Fruit fly (Drosophila melanogaster): ENCODE results near the gene CG14658.

The CG14658 gene

DNA sequence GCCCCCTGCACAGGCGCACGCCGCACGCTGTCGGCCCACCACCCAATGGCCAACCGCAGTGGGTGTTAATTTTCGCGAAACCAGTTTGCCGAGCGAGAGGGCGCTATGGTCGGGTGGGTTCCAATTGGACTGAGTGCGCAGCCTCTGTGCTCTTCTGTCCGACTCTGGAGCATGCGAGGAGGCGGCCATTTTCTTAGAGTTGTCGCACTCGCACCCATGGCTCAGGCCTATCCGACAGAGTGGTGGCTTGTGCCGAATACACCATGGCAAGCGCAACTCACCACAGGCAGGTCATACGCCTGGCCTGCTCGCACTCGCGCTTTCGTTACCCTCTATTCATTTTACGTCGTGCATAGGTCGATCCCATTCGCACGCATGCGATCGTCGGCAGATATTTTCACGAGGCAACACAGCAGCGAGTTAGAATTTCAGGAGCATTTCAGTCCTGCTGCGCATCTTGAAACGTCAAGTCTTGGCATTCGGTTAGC, 22.1 kb upstream of the CG14658 start, which contains the start of gene opa:
Gene opa (plus strand): TSS at position 441 of the 488 bp plus-strand sequence.
- TF ChIP-seq pad (GFP tag; optimal IDR thresholded peaks at IDR 0.05) = peak; percentile 75
- TF ChIP-seq CG14711 (tag; optimal IDR thresholded peaks at IDR 0.05) = peak; percentile 47
- no peak for TF ChIP-seq Hr96 (GFP tag; optimal IDR thresholded peaks at IDR 0.05)

DNA sequence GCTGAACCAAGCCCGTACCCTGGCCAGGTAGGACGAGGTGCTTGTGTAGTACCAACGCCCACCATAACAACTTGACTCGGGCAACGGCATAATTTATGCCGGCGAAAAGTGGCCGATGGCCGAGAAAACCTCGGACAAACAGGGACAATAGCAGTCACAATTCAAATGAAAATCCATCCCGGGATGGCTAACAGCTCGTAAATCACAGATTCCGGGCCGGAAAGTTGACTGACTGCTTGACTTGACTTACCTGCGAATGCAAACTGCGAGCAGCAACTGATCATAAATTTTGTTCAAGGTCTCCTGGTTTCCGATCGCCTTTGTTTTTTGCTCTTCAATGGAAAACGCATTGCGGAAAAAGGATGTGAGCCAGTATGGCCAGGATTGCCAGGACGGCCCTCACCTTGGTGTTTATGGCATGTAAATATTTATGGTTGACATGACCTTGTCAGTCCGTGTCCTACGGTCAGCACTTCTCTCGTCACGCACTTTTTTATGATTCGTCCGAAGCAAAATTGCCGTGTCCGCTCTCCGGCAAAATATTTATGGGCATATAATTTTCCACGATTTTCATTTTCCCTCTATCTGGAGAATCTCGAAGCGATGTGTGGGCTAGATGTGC, 18.8 kb upstream of the CG14658 start:
- TF ChIP-seq ovo (GFP tag; optimal IDR thresholded peaks at IDR 0.05) (no peak), CG11617 (GFP tag; optimal IDR thresholded peaks at IDR 0.05) (no peak), Clk (GFP tag; optimal IDR thresholded peaks at IDR 0.05) (no peak), CG7101 (tag; optimal IDR thresholded peaks at IDR 0.05) (no peak), tj (GFP tag; optimal IDR thresholded peaks at IDR 0.05) (no peak)

- TF ChIP-seq CG33017 (tag; optimal IDR thresholded peaks at IDR 0.05) (no peak), kay (GFP tag; ENCODE audit: borderline replicate concordance) (no peak), CG11617 (GFP tag; optimal IDR thresholded peaks at IDR 0.05) (no peak), CG1620 (GFP tag; optimal IDR thresholded peaks at IDR 0.05) (no peak), cnc (optimal IDR thresholded peaks at IDR 0.05) (no peak), bab1 (GFP tag; optimal IDR thresholded peaks at IDR 0.05) (no peak), pad (GFP tag; optimal IDR thresholded peaks at IDR 0.05) (no peak), cic (GFP tag; optimal IDR thresholded peaks at IDR 0.05) (no peak), CG7045 (GFP tag; optimal IDR thresholded peaks at IDR 0.05) (no peak), toe (GFP tag; optimal IDR thresholded peaks at IDR 0.05) (no peak), Clk (GFP tag; optimal IDR thresholded peaks at IDR 0.05) (no peak), ovo (GFP tag; optimal IDR thresholded peaks at IDR 0.05) (no peak), CG7101 (tag; optimal IDR thresholded peaks at IDR 0.05) (no peak), CG12768 (GFP tag; optimal IDR thresholded peaks at IDR 0.05) (no peak), CG5204 (GFP tag; optimal IDR thresholded peaks at IDR 0.05) (no peak)
These were observed 17.1 kb upstream of the CG14658 start for dm6 chr3R:4847388-4847787.

- TF ChIP-seq CG33017 (tag; optimal IDR thresholded peaks at IDR 0.05) (no peak), Clk (GFP tag; optimal IDR thresholded peaks at IDR 0.05) (no peak)
These were observed 16.5 kb upstream of the CG14658 start for dm6 chr3R:4846787-4847186.

- TF ChIP-seq CG12768 (GFP tag; optimal IDR thresholded peaks at IDR 0.05) = no peak
- no peak for TF ChIP-seq toe (GFP tag; optimal IDR thresholded peaks at IDR 0.05)
- no peak for TF ChIP-seq CG5204 (GFP tag; optimal IDR thresholded peaks at IDR 0.05)
- TF ChIP-seq Clk (GFP tag; optimal IDR thresholded peaks at IDR 0.05) = no peak
- TF ChIP-seq kay (GFP tag; ENCODE audit: borderline replicate concordance) = no peak
- TF ChIP-seq CG7045 (GFP tag; optimal IDR thresholded peaks at IDR 0.05) = no peak
These were observed 15.9 kb upstream of the CG14658 start for dm6 chr3R:4846194-4846593.

dm6 chr3R:4845353-4845752, 15.0 kb upstream of the CG14658 start:
- TF ChIP-seq toe (GFP tag; optimal IDR thresholded peaks at IDR 0.05) = no peak
- no peak for TF ChIP-seq CG1620 (GFP tag; optimal IDR thresholded peaks at IDR 0.05)
- no peak for TF ChIP-seq Hr96 (GFP tag; optimal IDR thresholded peaks at IDR 0.05)
- no peak for TF ChIP-seq Mnt (GFP tag; optimal IDR thresholded peaks at IDR 0.05)
- no peak for TF ChIP-seq Clk (GFP tag; optimal IDR thresholded peaks at IDR 0.05)
- no peak for TF ChIP-seq CG5204 (GFP tag; optimal IDR thresholded peaks at IDR 0.05)
- TF ChIP-seq cnc (optimal IDR thresholded peaks at IDR 0.05) = no peak
- TF ChIP-seq kay (GFP tag; ENCODE audit: borderline replicate concordance) = no peak
- no peak for TF ChIP-seq cic (GFP tag; optimal IDR thresholded peaks at IDR 0.05)
- TF ChIP-seq CG7045 (GFP tag; optimal IDR thresholded peaks at IDR 0.05) = no peak
- no peak for TF ChIP-seq CG7101 (tag; optimal IDR thresholded peaks at IDR 0.05)
- no peak for TF ChIP-seq CG14711 (tag; optimal IDR thresholded peaks at IDR 0.05)
- no peak for TF ChIP-seq ovo (GFP tag; optimal IDR thresholded peaks at IDR 0.05)
- TF ChIP-seq CG12768 (GFP tag; optimal IDR thresholded peaks at IDR 0.05) = no peak

DNA sequence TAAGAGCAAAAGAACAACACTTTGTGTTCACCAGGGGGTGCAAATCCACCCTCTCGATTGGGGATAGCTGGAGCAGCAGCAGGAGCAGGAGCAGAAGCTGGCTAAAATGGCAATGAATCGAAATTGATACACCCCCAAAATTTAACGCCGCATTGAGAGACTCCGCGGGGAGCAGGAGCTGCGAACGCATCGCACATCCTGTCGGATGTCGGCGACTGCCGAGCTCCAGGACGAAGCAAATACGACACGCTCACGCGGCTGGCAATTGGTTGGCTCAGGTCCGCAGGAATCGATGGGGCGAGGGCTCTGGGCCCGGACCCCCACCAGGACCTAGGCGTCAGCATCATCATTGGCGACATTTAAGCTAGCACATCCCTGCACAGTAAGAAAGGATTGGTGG, 12.6 kb upstream of the CG14658 start:
- TF ChIP-seq CG7101 (tag; optimal IDR thresholded peaks at IDR 0.05) = no peak
- TF ChIP-seq CG14711 (tag; optimal IDR thresholded peaks at IDR 0.05) = no peak
- TF ChIP-seq Hr96 (GFP tag; optimal IDR thresholded peaks at IDR 0.05) = no peak

DNA sequence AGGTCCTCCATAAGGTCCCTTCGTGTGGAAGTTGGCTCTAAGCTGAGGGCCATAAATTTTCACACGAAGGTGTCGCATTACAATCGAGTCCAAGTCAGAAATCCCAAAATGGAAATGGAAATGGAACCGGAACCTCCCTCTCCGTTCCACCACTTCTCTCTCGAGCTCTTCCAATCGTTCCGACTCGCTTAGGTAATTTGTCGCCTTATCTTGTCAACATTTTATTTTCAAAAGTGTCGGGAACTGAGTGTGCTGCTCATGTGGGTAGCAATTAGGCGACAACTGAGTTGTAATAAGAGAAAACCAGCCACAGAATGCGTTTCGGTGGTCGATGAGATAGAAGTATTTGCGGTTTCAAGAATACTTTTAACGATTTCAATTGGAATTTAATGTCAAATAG, 10.4 kb upstream of the CG14658 start:
- TF ChIP-seq tj (GFP tag; optimal IDR thresholded peaks at IDR 0.05) (no peak), toe (GFP tag; optimal IDR thresholded peaks at IDR 0.05) (no peak), Clk (GFP tag; optimal IDR thresholded peaks at IDR 0.05) (no peak), kay (GFP tag; ENCODE audit: borderline replicate concordance) (no peak), cic (GFP tag; optimal IDR thresholded peaks at IDR 0.05) (no peak), CG33017 (tag; optimal IDR thresholded peaks at IDR 0.05) (no peak), CG14711 (tag; optimal IDR thresholded peaks at IDR 0.05) (no peak), CG5204 (GFP tag; optimal IDR thresholded peaks at IDR 0.05) (no peak), Mnt (GFP tag; optimal IDR thresholded peaks at IDR 0.05) (no peak), Hr96 (GFP tag; optimal IDR thresholded peaks at IDR 0.05) (no peak), bab1 (GFP tag; optimal IDR thresholded peaks at IDR 0.05) (no peak), CG7101 (tag; optimal IDR thresholded peaks at IDR 0.05) (no peak), CG1620 (GFP tag; optimal IDR thresholded peaks at IDR 0.05) (no peak), CG7045 (GFP tag; optimal IDR thresholded peaks at IDR 0.05) (no peak), ovo (GFP tag; optimal IDR thresholded peaks at IDR 0.05) (no peak), Crg-1 (GFP tag; optimal IDR thresholded peaks at IDR 0.05) (no peak), CG12768 (GFP tag; optimal IDR thresholded peaks at IDR 0.05) (no peak)

Data from whole organism, adult.